Worm (Caenorhabditis elegans) whole organism, young adult: ENCODE results near the gene sma-1.

ENCODE experiments used
- B0019.2 ChIP-seq: fragments of 200-800 bp; sonication (Bioruptor generic); conservative IDR thresholded peaks from 2 replicates; pipeline ENCODE4 v1.3.6; 2022; ENCODE audit warnings: missing genetic modification reagents, missing genetic modification characterization, missing compliant biosample characterization
- B0035.1 ChIP-seq: sonication (generic microtip); optimal IDR thresholded peaks from 2 replicates; lab custom pipeline; 2016; ENCODE audit warnings: missing genetic modification characterization, mild to moderate bottlenecking, missing compliant biosample characterization, missing genotype, missing genetic modification reagents
- C17E4.6 ChIP-seq: fragments of 200-800 bp; sonication (Bioruptor generic); IDR thresholded peaks from 2 replicates; pipeline ENCODE4 v1.3.6; 2022; ENCODE audit warnings: missing genetic modification reagents, missing genetic modification characterization, missing compliant biosample characterization
- F55B11.4 ChIP-seq: sonication (generic microtip); optimal IDR thresholded peaks from 2 replicates; lab custom pipeline; 2016; ENCODE audit warnings: missing compliant biosample characterization, missing genetic modification characterization, borderline replicate concordance; ENCODE audit not compliant: insufficient read depth
- K11D2.4 ChIP-seq: fragments of 200-800 bp; sonication (Bioruptor generic); IDR thresholded peaks from 2 replicates; pipeline ENCODE4 v1.3.6; 2022; ENCODE audit warnings: missing genetic modification reagents, missing genetic modification characterization, missing compliant biosample characterization
- T26A5.8 ChIP-seq: sonication (generic microtip); optimal IDR thresholded peaks from 2 replicates; lab custom pipeline; 2016; ENCODE audit warnings: missing genetic modification characterization, missing compliant biosample characterization
- Y67H2A.10 ChIP-seq: fragments of 200-800 bp; sonication (Bioruptor generic); conservative IDR thresholded peaks from 2 replicates; pipeline ENCODE4 v1.3.6; 2022; ENCODE audit warnings: missing genetic modification reagents, missing genetic modification characterization, missing compliant biosample characterization
- Y95B8A.8 ChIP-seq: fragments of 200-800 bp; sonication (Bioruptor generic); IDR thresholded peaks from 2 replicates; pipeline ENCODE4 v1.3.6; 2022; ENCODE audit warnings: missing genetic modification reagents, missing genetic modification characterization, missing compliant biosample characterization
- akir-1 ChIP-seq: fragments of 200-800 bp; sonication (Bioruptor generic); optimal IDR thresholded peaks from 2 replicates; lab custom pipeline; 2018; ENCODE audit warnings: mild to moderate bottlenecking, missing genetic modification characterization, moderate library complexity, missing compliant biosample characterization
- athp-1 ChIP-seq: sonication (generic microtip); optimal IDR thresholded peaks from 2 replicates; lab custom pipeline; 2017; ENCODE audit warnings: mild to moderate bottlenecking, missing genetic modification characterization, missing compliant biosample characterization
- attf-5 ChIP-seq: fragments of 200-800 bp; sonication (Bioruptor generic); optimal IDR thresholded peaks from 2 replicates; lab custom pipeline; 2018; ENCODE audit warnings: mild to moderate bottlenecking, missing genetic modification characterization, missing compliant biosample characterization
- attf-6 ChIP-seq: fragments of 200-800 bp; sonication (Bioruptor generic); IDR thresholded peaks from 2 replicates; pipeline ENCODE4 v1.3.6; 2022; ENCODE audit warnings: missing genetic modification reagents, missing genetic modification characterization, missing compliant biosample characterization
- bed-2 ChIP-seq: fragments of 200-800 bp; sonication (Bioruptor generic); IDR thresholded peaks from 2 replicates; pipeline ENCODE4 v1.3.6; 2022; ENCODE audit warnings: missing genetic modification reagents, missing genetic modification characterization, missing compliant biosample characterization
- cebp-1 ChIP-seq, 2 experiments: fragments of 200-800 bp in 1 of 2; sonication (Bioruptor generic) in 1 of 2; sonication (generic microtip) in 1 of 2; IDR thresholded peaks in 1 of 2; optimal IDR thresholded peaks in 1 of 2; 2 replicates each; pipeline versions ENCODE4 v1.3.6 to Lab custom; 2017 to 2022; ENCODE audit warnings: missing compliant biosample characterization in 2 of 2, missing genetic modification characterization in 2 of 2, mild to moderate bottlenecking in 1 of 2, missing genetic modification reagents in 1 of 2, moderate library complexity in 1 of 2
- ceh-27 ChIP-seq: fragments of 200-800 bp; sonication (Bioruptor generic); optimal IDR thresholded peaks from 2 replicates; lab custom pipeline; 2018; ENCODE audit warnings: mild to moderate bottlenecking, missing genetic modification characterization, moderate library complexity, missing compliant biosample characterization
- ceh-40 ChIP-seq: fragments of 200-800 bp; sonication (Bioruptor generic); IDR thresholded peaks from 2 replicates; pipeline ENCODE4 v1.3.6; 2022; ENCODE audit warnings: missing genetic modification characterization, missing compliant biosample characterization
- ceh-58 ChIP-seq: fragments of 200-800 bp; sonication (Bioruptor generic); IDR thresholded peaks from 2 replicates; pipeline ENCODE4 v1.3.6; 2022; ENCODE audit warnings: missing genetic modification characterization, missing compliant biosample characterization
- chd-7 ChIP-seq: sonication (generic microtip); optimal IDR thresholded peaks from 2 replicates; lab custom pipeline; 2016; ENCODE audit warnings: mild to moderate bottlenecking, missing genetic modification characterization, moderate library complexity, missing compliant biosample characterization
- dpl-1 ChIP-seq: fragments of 150-350 bp; optimal IDR thresholded peaks from 2 replicates; lab custom pipeline; 2014; ENCODE audit warnings: missing biosample characterization, missing genetic modification reagents, missing genetic modification characterization
- efl-1 ChIP-seq: fragments of 150-350 bp; optimal IDR thresholded peaks from 2 replicates; lab custom pipeline; 2014; ENCODE audit warnings: missing biosample characterization, missing genetic modification reagents, missing genetic modification characterization
- egrh-3 ChIP-seq: fragments of 200-800 bp; sonication (Bioruptor generic); IDR thresholded peaks from 2 replicates; pipeline ENCODE4 v1.3.6; 2022; ENCODE audit warnings: missing genetic modification reagents, missing genetic modification characterization, missing compliant biosample characterization
- ekl-4 ChIP-seq: fragments of 200-800 bp; sonication (Bioruptor generic); IDR thresholded peaks from 2 replicates; pipeline ENCODE4 v1.3.6; 2022; ENCODE audit warnings: missing genetic modification reagents, missing genetic modification characterization, missing compliant biosample characterization
- hlh-26 ChIP-seq: fragments of 200-800 bp; sonication (Bioruptor generic); conservative IDR thresholded peaks from 2 replicates; pipeline ENCODE4 v1.3.6; 2022; ENCODE audit warnings: missing genetic modification reagents, missing genetic modification characterization, missing compliant biosample characterization
- hmg-1.2 ChIP-seq: fragments of 200-800 bp; sonication (Bioruptor generic); IDR thresholded peaks from 2 replicates; pipeline ENCODE4 v1.3.6; 2022; ENCODE audit warnings: missing genetic modification reagents, missing genetic modification characterization, missing compliant biosample characterization
- lag-1 ChIP-seq: fragments of 200-800 bp; sonication (Bioruptor generic); IDR thresholded peaks from 2 replicates; pipeline ENCODE4 v1.3.6; 2022; ENCODE audit warnings: missing genetic modification reagents, missing genetic modification characterization, missing compliant biosample characterization
- let-526 ChIP-seq: fragments of 200-800 bp; sonication (Bioruptor generic); IDR thresholded peaks from 2 replicates; pipeline ENCODE4 v1.3.6; 2022; ENCODE audit warnings: missing genetic modification reagents, missing genetic modification characterization, missing compliant biosample characterization
- lin-26 ChIP-seq: fragments of 200-800 bp; sonication (Bioruptor generic); IDR thresholded peaks from 2 replicates; pipeline ENCODE4 v1.3.6; 2022; ENCODE audit warnings: missing genetic modification reagents, missing genetic modification characterization, missing compliant biosample characterization
- lin-35 ChIP-seq, 3 experiments: fragments of 150-350 bp in 2 of 3; sonication (generic microtip) in 1 of 3; optimal IDR thresholded peaks; 2 replicates each; lab custom pipeline; 2014 to 2018; ENCODE audit warnings: missing biosample characterization in 3 of 3, missing genetic modification characterization in 3 of 3, missing genetic modification reagents in 3 of 3
- lir-1 ChIP-seq: fragments of 200-800 bp; sonication (Bioruptor generic); conservative IDR thresholded peaks from 2 replicates; pipeline ENCODE4 v1.3.6; 2022; ENCODE audit warnings: missing genetic modification reagents, missing genetic modification characterization, missing compliant biosample characterization
- lsl-1 ChIP-seq: fragments of 200-800 bp; sonication (Bioruptor generic); optimal IDR thresholded peaks from 2 replicates; lab custom pipeline; 2018; ENCODE audit warnings: mild to moderate bottlenecking, missing genetic modification characterization, moderate library complexity, missing compliant biosample characterization
- lsy-27 ChIP-seq: sonication (generic microtip); optimal IDR thresholded peaks from 2 replicates; lab custom pipeline; 2017; ENCODE audit warnings: missing genetic modification characterization, mild to moderate bottlenecking, missing compliant biosample characterization, antibody characterized with exemption, missing genotype, borderline replicate concordance; ENCODE audit not compliant: insufficient read depth
- madf-8 ChIP-seq: fragments of 200-800 bp; sonication (Bioruptor generic); conservative IDR thresholded peaks from 2 replicates; pipeline ENCODE4 v1.3.6; 2022; ENCODE audit warnings: missing genetic modification reagents, missing genetic modification characterization, missing compliant biosample characterization
- nfya-1 ChIP-seq: sonication (generic microtip); optimal IDR thresholded peaks from 2 replicates; lab custom pipeline; 2017; ENCODE audit warnings: antibody characterized with exemption, missing compliant biosample characterization, missing genetic modification characterization, borderline replicate concordance; ENCODE audit not compliant: insufficient read depth
- nhr-120 ChIP-seq: fragments of 200-800 bp; sonication (Bioruptor generic); IDR thresholded peaks from 2 replicates; pipeline ENCODE4 v1.3.6; 2022; ENCODE audit warnings: missing genetic modification characterization, missing compliant biosample characterization
- nhr-80 ChIP-seq: sonication (generic microtip); optimal IDR thresholded peaks from 2 replicates; lab custom pipeline; 2016; ENCODE audit warnings: missing genetic modification characterization, missing compliant biosample characterization
- nhr-90 ChIP-seq: sonication (generic microtip); optimal IDR thresholded peaks from 2 replicates; lab custom pipeline; 2016; ENCODE audit warnings: missing genotype, mild to moderate bottlenecking, missing genetic modification characterization, missing compliant biosample characterization
- pbrm-1 ChIP-seq: fragments of 200-800 bp; sonication (Bioruptor generic); IDR thresholded peaks from 2 replicates; pipeline ENCODE4 v1.3.6; 2022; ENCODE audit warnings: missing genetic modification reagents, missing genetic modification characterization, missing compliant biosample characterization
- rcor-1 ChIP-seq: fragments of 200-800 bp; sonication (Bioruptor generic); IDR thresholded peaks from 2 replicates; pipeline ENCODE4 v1.3.6; 2022; ENCODE audit warnings: missing genetic modification reagents, missing genetic modification characterization, missing compliant biosample characterization
- rec-8 ChIP-seq, 2 experiments: sonication (generic microtip); optimal IDR thresholded peaks; 2 replicates each; lab custom pipeline; 2016; ENCODE audit warnings: mild to moderate bottlenecking in 2 of 2, missing genetic modification characterization in 2 of 2, missing genetic modification reagents in 2 of 2, missing genotype in 2 of 2, missing biosample characterization in 1 of 2, missing compliant biosample characterization in 1 of 2, moderate library complexity in 1 of 2
- snpc-3.4 ChIP-seq: sonication (generic microtip); optimal IDR thresholded peaks from 2 replicates; lab custom pipeline; 2017; ENCODE audit warnings: missing genetic modification characterization, mild to moderate bottlenecking, missing compliant biosample characterization, antibody characterized with exemption, moderate library complexity, missing genotype, missing genetic modification reagents
- snpc-4 ChIP-seq, 5 experiments: fragments of 150-350 bp in 1 of 5; sonication (generic microtip) in 4 of 5; optimal IDR thresholded peaks; 2 replicates each; lab custom pipeline; 2014 to 2018; ENCODE audit warnings: missing genetic modification characterization in 5 of 5, missing biosample characterization in 3 of 5, antibody characterized with exemption in 2 of 5, mild to moderate bottlenecking in 2 of 5, missing compliant biosample characterization in 2 of 5, missing genotype in 2 of 5, moderate library complexity in 2 of 5, missing genetic modification reagents in 1 of 5
- unc-130 ChIP-seq: sonication (generic microtip); optimal IDR thresholded peaks from 2 replicates; lab custom pipeline; 2016; ENCODE audit warnings: missing genetic modification reagents, missing genetic modification characterization, missing compliant biosample characterization
- unc-62 ChIP-seq: fragments of 150-350 bp; optimal IDR thresholded peaks from 2 replicates; lab custom pipeline; 2014; ENCODE audit warnings: missing biosample characterization, missing genetic modification reagents, missing genetic modification characterization
- ztf-26 ChIP-seq: sonication (generic microtip); optimal IDR thresholded peaks from 2 replicates; lab custom pipeline; 2017; ENCODE audit warnings: missing genetic modification characterization, missing compliant biosample characterization
- ztf-3 ChIP-seq: fragments of 200-800 bp; sonication (Bioruptor generic); optimal IDR thresholded peaks from 2 replicates; lab custom pipeline; 2018; ENCODE audit warnings: mild to moderate bottlenecking, missing genetic modification characterization, missing compliant biosample characterization

Gene sma-1

DNA sequence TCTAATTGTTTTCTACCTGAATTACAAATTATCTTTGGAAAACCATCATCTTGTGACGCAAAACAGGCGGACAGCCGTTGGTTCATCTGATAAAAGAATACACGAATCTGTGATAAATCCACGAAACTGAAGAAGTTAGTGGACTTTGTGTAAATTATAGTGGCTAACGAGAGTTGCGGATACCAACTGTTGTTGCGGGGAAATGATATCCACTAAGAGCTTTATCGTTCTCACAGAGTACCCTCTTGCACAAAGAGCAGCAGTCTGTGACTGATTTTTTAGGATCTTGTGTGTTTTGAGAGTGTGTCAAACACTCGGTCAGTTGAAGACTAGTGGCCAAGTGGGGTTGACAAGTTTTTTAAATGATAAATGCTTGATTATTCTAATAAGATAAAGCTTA is 20.4 kb downstream of the sma-1 start:
- TF ChIP-seq nhr-90 (tag; lab: Kevin White, UChicago) (no peak), T26A5.8 (tag; lab: Kevin White, UChicago) (no peak), bed-2 (GFP tag; lab: Robert Waterston, UW) (no peak), hlh-26 (GFP tag; lab: Robert Waterston, UW) (no peak), Y67H2A.10 (GFP tag; lab: Robert Waterston, UW) (no peak), ekl-4 (GFP tag; lab: Robert Waterston, UW) (no peak), F55B11.4 (tag; lab: Kevin White, UChicago) (no peak), cebp-1 (GFP tag; IDR thresholded peaks at IDR 0.05; lab: Robert Waterston, UW) (no peak), cebp-1 (tag; optimal IDR thresholded peaks at IDR 0.05; lab: Kevin White, UChicago) (no peak), K11D2.4 (GFP tag; lab: Robert Waterston, UW) (no peak), B0019.2 (no peak), lin-35 (GFP tag; optimal IDR thresholded peaks at IDR 0.05; lab: Kevin White, UChicago) (no peak), nhr-120 (GFP tag; lab: Robert Waterston, UW) (no peak), egrh-3 (no peak), nhr-80 (tag; lab: Kevin White, UChicago) (no peak), chd-7 (tag; lab: Kevin White, UChicago) (no peak), C17E4.6 (GFP tag; lab: Robert Waterston, UW) (no peak), lag-1 (GFP tag; lab: Robert Waterston, UW) (no peak), dpl-1 (GFP tag; lab: Kevin White, UChicago) (no peak), ceh-58 (GFP tag; lab: Robert Waterston, UW) (no peak)

DNA sequence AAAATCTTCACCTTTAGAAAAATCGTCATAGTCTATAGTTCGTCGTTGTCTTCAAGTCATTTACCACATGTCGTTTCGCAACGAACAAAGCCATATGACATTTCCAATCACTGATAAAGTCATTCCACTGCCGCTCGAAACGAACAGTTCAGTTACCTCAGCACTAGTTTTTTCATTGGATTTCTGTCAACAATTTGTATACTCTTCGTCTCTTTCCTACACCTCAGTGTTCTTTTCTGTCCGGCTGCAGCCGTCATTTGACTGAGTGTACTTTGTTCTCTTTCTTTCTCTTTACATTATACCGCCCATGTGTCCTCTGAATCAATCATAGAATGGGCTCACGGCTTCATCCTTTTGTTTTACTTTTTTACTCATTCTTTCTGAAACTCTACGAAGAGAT is 22.0 kb downstream of the sma-1 start:
- TF ChIP-seq efl-1 (GFP tag; lab: Kevin White, UChicago) (no peak), ceh-27 (no peak), nfya-1 (tag; lab: Kevin White, UChicago) (no peak), cebp-1 (GFP tag; IDR thresholded peaks at IDR 0.05; lab: Robert Waterston, UW) (peak; percentile 76; the same call in 1 of the 2 replicates), cebp-1 (tag; optimal IDR thresholded peaks at IDR 0.05; lab: Kevin White, UChicago) (peak; percentile 86), akir-1 (no peak), ceh-40 (GFP tag; lab: Robert Waterston, UW) (no peak), lsy-27 (tag; lab: Kevin White, UChicago) (no peak), B0019.2 (no peak), attf-6 (no peak), madf-8 (GFP tag; lab: Robert Waterston, UW) (no peak), lir-1 (no peak), ztf-26 (tag; lab: Kevin White, UChicago) (no peak), lsl-1 (GFP tag; lab: Kevin White, UChicago) (no peak), C17E4.6 (GFP tag; lab: Robert Waterston, UW) (no peak), ztf-3 (GFP tag; lab: Kevin White, UChicago) (no peak), rcor-1 (no peak), hmg-1.2 (GFP tag; lab: Robert Waterston, UW) (no peak), snpc-4 (GFP tag; optimal IDR thresholded peaks at IDR 0.05; lab: Kevin White, UChicago) (no peak), snpc-4 (tag; optimal IDR thresholded peaks at IDR 0.05; lab: Kevin White, UChicago) (peak in 2 of 4 experiments; percentile 27 to 43), pbrm-1 (GFP tag; lab: Robert Waterston, UW) (no peak), unc-130 (no peak), athp-1 (tag; lab: Kevin White, UChicago) (no peak), B0035.1 (no peak), attf-5 (GFP tag; lab: Kevin White, UChicago) (peak; percentile 40), chd-7 (tag; lab: Kevin White, UChicago) (no peak), let-526 (no peak), snpc-3.4 (tag; lab: Kevin White, UChicago) (no peak), rec-8 (tag; optimal IDR thresholded peaks at IDR 0.05; lab: Kevin White, UChicago) (no peak), lag-1 (GFP tag; lab: Robert Waterston, UW) (no peak), bed-2 (GFP tag; lab: Robert Waterston, UW) (no peak), unc-62 (peak; percentile 69), Y95B8A.8 (GFP tag; lab: Robert Waterston, UW) (no peak), lin-26 (GFP tag; lab: Robert Waterston, UW) (peak; percentile 35; the same call in 1 of the 2 replicates)
